Worm (Caenorhabditis elegans): ENCODE results near the gene rec-8.

Gene rec-8

DNA sequence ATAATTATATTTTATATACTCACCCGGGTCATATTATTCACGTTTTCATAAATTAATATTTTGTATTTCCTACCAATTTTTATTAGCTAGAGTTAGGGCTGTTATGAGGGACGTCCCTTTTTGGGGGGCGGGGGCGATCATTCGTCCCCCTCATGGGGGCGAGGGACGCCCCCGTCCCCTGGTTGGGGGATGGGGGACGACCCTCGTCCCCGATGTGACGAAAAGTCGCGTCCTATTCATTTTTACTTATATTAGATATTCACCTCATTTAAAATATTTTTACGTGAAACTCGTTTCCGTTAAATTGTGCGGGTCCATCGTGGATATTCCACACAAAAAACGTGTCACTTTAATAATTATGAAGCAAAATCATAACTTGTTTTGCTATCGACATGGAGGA lies 4.4 kb downstream of the rec-8 start, which contains the start of gene W02A2.12:
TSS of gene W02A2.12 (minus strand) at position 240 of the 400 bp plus-strand sequence.
- TF ChIP-seq W03F9.2 (tag; optimal IDR thresholded peaks at IDR 0.05) (no peak), him-1 (tag; optimal IDR thresholded peaks at IDR 0.05) (no peak), dao-5 (tag; optimal IDR thresholded peaks at IDR 0.05) (no peak)

DNA sequence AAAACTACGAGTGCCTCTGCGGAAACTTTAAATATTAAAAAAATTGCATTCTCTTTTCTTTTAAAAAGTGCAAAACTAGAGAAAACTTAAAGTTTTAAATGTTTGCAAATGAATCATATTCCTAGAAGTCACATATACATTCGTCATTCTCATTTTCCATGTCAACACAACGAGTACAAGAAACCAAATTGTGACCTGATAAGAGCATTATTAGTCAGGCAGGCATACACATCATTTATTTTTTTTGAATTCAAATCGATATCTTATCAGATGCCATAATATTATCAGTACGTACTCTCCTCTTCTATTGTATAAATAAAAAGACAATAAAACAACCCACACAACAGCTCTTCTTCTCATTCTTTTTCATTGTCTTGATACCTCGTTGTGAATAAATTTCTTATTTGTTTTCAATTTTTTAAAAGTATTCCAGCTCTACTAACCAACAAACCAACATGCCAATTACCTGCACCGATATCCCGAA lies 5.7 kb downstream of the rec-8 start, which contains the start of gene W02A2.9:
TSS of gene W02A2.9 (plus strand) at position 434 of the 484 bp plus-strand sequence.
- no peak for TF ChIP-seq W03F9.2 (tag; optimal IDR thresholded peaks at IDR 0.05)

DNA sequence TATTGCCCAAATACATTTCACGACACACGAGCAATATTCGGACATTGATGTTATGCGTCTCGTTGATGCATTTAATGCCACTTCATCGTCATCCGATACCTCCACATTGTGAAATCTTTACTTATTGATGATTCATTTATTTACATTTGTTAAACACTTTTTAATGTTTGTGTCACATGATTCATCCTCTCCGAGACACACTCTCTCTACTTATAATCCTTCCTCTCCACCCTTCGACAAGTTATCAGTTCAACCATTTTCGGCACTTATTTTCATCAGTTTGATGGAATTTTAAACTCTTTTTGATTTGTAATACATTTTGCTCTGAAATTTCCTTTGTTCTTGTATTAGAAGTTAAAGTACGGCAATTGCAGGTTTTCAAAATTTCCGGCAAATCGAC lies 6.9 kb downstream of the rec-8 start:
- TF ChIP-seq W03F9.2 (tag; optimal IDR thresholded peaks at IDR 0.05) (no peak), dao-5 (tag; optimal IDR thresholded peaks at IDR 0.05) (no peak), him-1 (tag; optimal IDR thresholded peaks at IDR 0.05) (no peak)

DNA sequence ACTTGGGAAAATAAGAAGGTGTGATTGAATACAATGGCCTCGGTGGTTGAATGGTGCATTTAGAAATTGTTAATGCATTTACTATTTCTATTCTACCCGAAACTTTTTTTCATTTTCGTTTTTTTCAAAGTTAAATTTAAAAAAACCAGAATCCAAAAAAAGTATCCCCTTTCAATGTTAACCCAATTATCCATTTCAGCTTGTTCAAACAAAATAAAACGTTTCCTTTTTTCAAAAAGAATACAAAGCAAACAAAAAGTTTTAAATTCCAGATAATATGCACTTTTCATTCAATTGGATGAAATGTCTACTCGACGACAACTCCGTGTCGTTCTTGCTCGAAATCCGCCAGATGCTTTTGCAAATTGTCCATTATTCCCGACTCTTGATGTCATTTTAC lies 10.4 kb downstream of the rec-8 start, which contains the start of gene W02A2.5:
TSS of gene W02A2.5 (plus strand) at position 301 of the 400 bp plus-strand sequence.
- no peak for TF ChIP-seq dao-5 (tag; optimal IDR thresholded peaks at IDR 0.05)
- no peak for TF ChIP-seq W03F9.2 (tag; optimal IDR thresholded peaks at IDR 0.05)
- TF ChIP-seq him-1 (tag; optimal IDR thresholded peaks at IDR 0.05), result no peak

ce11 chrIV:13334287-13334686 lies 18.7 kb downstream of the rec-8 start:
- TF ChIP-seq dao-5 (tag; optimal IDR thresholded peaks at IDR 0.05) (no peak), him-1 (tag; optimal IDR thresholded peaks at IDR 0.05) (no peak)

- no peak for TF ChIP-seq him-1 (tag; optimal IDR thresholded peaks at IDR 0.05)
- TF ChIP-seq W03F9.2 (tag; optimal IDR thresholded peaks at IDR 0.05), result no peak
- no peak for TF ChIP-seq dao-5 (tag; optimal IDR thresholded peaks at IDR 0.05)
Measured at ce11 chrIV:13331285-13331684, 21.7 kb downstream of the rec-8 start, which contains the start of gene pqn-74. TSS of gene pqn-74 (minus strand) at chrIV:13331406.

DNA sequence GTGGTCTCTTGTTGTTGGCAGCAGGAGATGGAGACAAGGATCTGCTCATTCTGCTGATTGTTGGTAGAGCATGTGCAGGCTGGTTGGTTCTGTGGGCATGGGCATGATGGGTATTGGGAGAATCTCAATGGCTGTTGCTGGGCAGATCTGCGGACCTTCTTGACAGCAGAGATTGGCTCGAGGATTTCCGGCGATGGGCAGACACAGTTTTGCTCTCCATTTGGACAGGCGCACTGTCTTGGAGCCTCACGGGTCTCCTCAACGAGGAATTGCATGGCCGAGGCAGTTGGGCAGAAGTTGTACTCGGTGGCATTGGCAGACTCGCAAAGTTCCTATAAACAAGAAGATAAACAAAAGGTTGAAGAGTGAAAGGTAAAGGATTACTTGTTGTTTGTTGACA lies 22.4 kb downstream of the rec-8 start:
- TF ChIP-seq dao-5 (tag; optimal IDR thresholded peaks at IDR 0.05), result no peak
- TF ChIP-seq him-1 (tag; optimal IDR thresholded peaks at IDR 0.05), result no peak
- no peak for TF ChIP-seq W03F9.2 (tag; optimal IDR thresholded peaks at IDR 0.05)

DNA sequence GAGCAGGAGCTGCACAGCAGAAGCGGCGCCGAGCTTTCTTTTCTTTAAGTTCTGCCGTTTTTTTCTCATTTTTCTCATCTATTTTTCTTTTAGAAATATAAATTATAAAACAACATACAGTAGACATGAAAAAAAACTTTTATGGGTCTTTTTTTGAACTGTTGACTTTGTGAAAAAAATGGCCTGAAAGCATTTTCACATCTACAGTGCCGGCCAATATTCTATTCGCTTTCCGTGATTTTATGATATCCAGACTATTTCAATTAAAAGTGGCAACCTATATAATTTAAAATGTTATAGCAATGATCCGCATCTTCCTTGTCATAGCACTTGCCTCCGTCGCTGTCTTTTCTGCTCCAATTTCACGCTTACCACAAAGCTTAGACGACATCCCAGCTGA lies 24.9 kb downstream of the rec-8 start, which contains the start of gene far-6:
TSS of gene far-6 (plus strand) at position 301 of the 400 bp plus-strand sequence.
- TF ChIP-seq him-1 (tag; optimal IDR thresholded peaks at IDR 0.05) (no peak), W03F9.2 (tag; optimal IDR thresholded peaks at IDR 0.05) (no peak), dao-5 (tag; optimal IDR thresholded peaks at IDR 0.05) (no peak)

ce11 chrIV:13327064-13327463 lies 25.9 kb downstream of the rec-8 start:
- TF ChIP-seq dao-5 (tag; optimal IDR thresholded peaks at IDR 0.05) (no peak), him-1 (tag; optimal IDR thresholded peaks at IDR 0.05) (no peak), W03F9.2 (tag; optimal IDR thresholded peaks at IDR 0.05) (no peak)

- TF ChIP-seq dao-5 (tag; optimal IDR thresholded peaks at IDR 0.05) (no peak), W03F9.2 (tag; optimal IDR thresholded peaks at IDR 0.05) (no peak)
Measured at ce11 chrIV:13323823-13324359, 29.1 kb downstream of the rec-8 start, which contains the start of gene fat-2. TSS of gene fat-2 (plus strand) at chrIV:13323873.

DNA sequence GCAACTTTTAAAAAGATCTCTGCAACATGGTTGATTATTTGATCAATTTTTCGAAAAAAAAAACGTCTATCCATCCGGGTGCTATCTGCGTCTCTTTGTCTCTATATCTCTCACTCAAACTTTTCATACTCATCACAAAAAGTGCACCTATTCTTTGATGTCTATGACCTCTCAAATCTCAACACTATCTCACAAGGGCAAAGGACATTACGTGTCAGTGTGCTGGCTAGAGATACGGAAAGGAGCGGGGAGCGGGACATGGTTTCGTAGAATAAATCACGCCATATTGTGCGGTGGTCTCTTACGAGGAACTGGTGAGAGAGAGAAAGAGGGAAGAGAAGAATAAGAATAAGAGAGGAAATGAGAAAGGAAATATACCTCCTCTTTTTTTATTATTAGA lies 30.6 kb downstream of the rec-8 start:
- TF ChIP-seq dao-5 (tag; optimal IDR thresholded peaks at IDR 0.05), result no peak
- peak; percentile 19 for TF ChIP-seq W03F9.2 (tag; optimal IDR thresholded peaks at IDR 0.05)

DNA sequence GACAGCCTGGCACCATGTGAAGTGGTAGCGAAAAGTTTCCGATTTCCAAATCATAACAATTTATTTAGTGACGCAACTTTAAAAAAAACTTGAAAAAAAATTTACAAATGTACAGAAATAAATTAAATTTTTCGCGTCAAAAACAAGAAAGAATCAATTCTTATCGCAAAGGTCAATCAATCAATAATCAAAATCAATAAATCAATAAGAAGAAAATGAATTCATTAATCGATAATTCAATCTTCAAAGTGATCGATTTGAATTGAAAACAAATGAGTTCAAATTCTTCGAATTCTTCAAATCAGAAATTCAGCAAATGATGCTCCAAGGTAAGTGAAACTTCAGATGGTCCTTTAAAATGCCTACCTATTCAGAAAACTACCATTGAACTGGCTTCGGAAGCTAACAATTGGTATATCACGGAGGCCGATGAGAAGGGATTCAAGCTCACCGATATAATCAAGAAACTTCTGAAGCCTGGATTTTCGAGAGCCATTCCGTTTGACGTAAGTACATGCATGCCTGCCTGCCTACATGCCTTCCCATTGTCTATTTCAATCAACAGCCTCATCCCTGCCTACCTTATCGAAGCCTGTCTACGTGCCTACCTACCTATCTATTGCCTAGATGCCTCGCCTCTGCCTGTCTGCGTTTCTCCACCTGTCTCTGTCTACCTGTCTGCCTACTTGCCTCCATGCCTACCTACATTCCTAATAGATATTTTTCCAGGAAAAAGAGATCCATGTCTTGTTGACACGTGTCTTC lies 32.9 kb downstream of the rec-8 start:
- TF ChIP-seq him-1 (tag; optimal IDR thresholded peaks at IDR 0.05), result no peak
- no peak for TF ChIP-seq W03F9.2 (tag; optimal IDR thresholded peaks at IDR 0.05)
- no peak for TF ChIP-seq dao-5 (tag; optimal IDR thresholded peaks at IDR 0.05)

ce11 chrIV:13318773-13319172 lies 34.2 kb downstream of the rec-8 start:
- TF ChIP-seq W03F9.2 (tag; optimal IDR thresholded peaks at IDR 0.05) (no peak), dao-5 (tag; optimal IDR thresholded peaks at IDR 0.05) (no peak), him-1 (tag; optimal IDR thresholded peaks at IDR 0.05) (no peak)

- no peak for TF ChIP-seq dao-5 (tag; optimal IDR thresholded peaks at IDR 0.05)
- TF ChIP-seq W03F9.2 (tag; optimal IDR thresholded peaks at IDR 0.05), result no peak
- TF ChIP-seq him-1 (tag; optimal IDR thresholded peaks at IDR 0.05), result no peak
Measured at ce11 chrIV:13315344-13315743, 37.6 kb downstream of the rec-8 start, which contains the start of gene fat-1. TSS of gene fat-1 (plus strand) at chrIV:13315644.

Measured in whole organism, L4/young adult.